Worm (Caenorhabditis elegans): ENCODE data around the gene cut-2.

ce11 chrV:13426764-13427163 is 12.0 kb downstream of the cut-2 start, which contains the start of gene srd-18:
- TF ChIP-seq mdl-1 (tag; optimal IDR thresholded peaks at IDR 0.05) (no peak), nhr-76 (tag; optimal IDR thresholded peaks at IDR 0.05) (no peak), nhr-28 (tag; optimal IDR thresholded peaks at IDR 0.05) (no peak), ceh-82 (tag; optimal IDR thresholded peaks at IDR 0.05) (no peak), eor-1 (tag; optimal IDR thresholded peaks at IDR 0.05) (no peak), lin-15B (tag; optimal IDR thresholded peaks at IDR 0.05) (no peak), fkh-2 (tag; optimal IDR thresholded peaks at IDR 0.05) (no peak), aly-2 (tag; optimal IDR thresholded peaks at IDR 0.05) (no peak)

All from whole organism, L3 larva.